Worm (Caenorhabditis elegans) whole organism, L4 larva: ENCODE measurements around the gene ZK287.1.
"Not testable (repeated sequence)": the region's sequence is repeated elsewhere in the genome, so short reads cannot be mapped to it uniquely, and the experiment has no call there.

ENCODE experiments used
- ama-1 ChIP-seq: fragments of 150-350 bp; optimal IDR thresholded peaks from 2 replicates; lab custom pipeline; 2014; ENCODE audit warnings: inconsistent platforms, mixed read lengths
- dve-1 ChIP-seq: sonication (generic microtip); optimal IDR thresholded peaks from 2 replicates; lab custom pipeline; 2017; ENCODE audit warnings: antibody characterized with exemption, mild to moderate bottlenecking, missing genetic modification characterization, missing compliant biosample characterization; ENCODE audit not compliant: insufficient read depth
- fos-1 ChIP-seq: fragments of 150-350 bp; optimal IDR thresholded peaks from 2 replicates; lab custom pipeline; 2014; ENCODE audit warnings: missing biosample characterization, missing genetic modification characterization
- nhr-25 ChIP-seq: sonication (generic microtip); optimal IDR thresholded peaks from 2 replicates; lab custom pipeline; 2017; ENCODE audit warnings: missing genetic modification characterization, mild to moderate bottlenecking, missing compliant biosample characterization, antibody characterized with exemption, moderate library complexity, borderline replicate concordance; ENCODE audit not compliant: insufficient read depth
- snpc-4 ChIP-seq: fragments of 150-350 bp; optimal IDR thresholded peaks from 2 replicates; lab custom pipeline; 2014; ENCODE audit warnings: missing biosample characterization, missing genetic modification characterization

- TF ChIP-seq dve-1; ama-1 (lab: Kevin White, UChicago); nhr-25 (tag; lab: Kevin White, UChicago); fos-1 (tag; lab: Kevin White, UChicago); snpc-4 (tag; lab: Kevin White, UChicago): not testable (repeated sequence)
Observed at ce11 chrV:9622338-9622737, 44.2 kb upstream of the ZK287.1 start.
